Fruit fly (Drosophila melanogaster) whole organism, embryonic: ENCODE data around the gene CG12012.

Experiments used
- Blimp-1 ChIP-seq: fragments of 200-800 bp; sonication (Bioruptor generic); optimal IDR thresholded peaks from 3 replicates; lab custom pipeline; 2018; ENCODE audit warnings: missing biosample characterization, missing genetic modification characterization, mild to moderate bottlenecking, moderate library complexity, missing genetic modification reagents
- CG11504 ChIP-seq: fragments of 200-800 bp; sonication (Bioruptor generic); optimal IDR thresholded peaks from 3 replicates; lab custom pipeline; 2019; ENCODE audit warnings: missing biosample characterization, mild to moderate bottlenecking, missing genetic modification characterization, moderate library complexity
- CG11696 ChIP-seq: fragments of 200-800 bp; sonication (Bioruptor generic); IDR thresholded peaks from 2 replicates; pipeline ENCODE4 v1.3.6; 2022; ENCODE audit warnings: missing biosample characterization, missing genetic modification characterization
- CG12942 ChIP-seq: fragments of 200-800 bp; sonication (Bioruptor generic); optimal IDR thresholded peaks from 3 replicates; lab custom pipeline; 2016; ENCODE audit warnings: missing biosample characterization, missing genetic modification characterization
- CG13775 ChIP-seq: fragments of 200-800 bp; sonication (Bioruptor generic); optimal IDR thresholded peaks from 3 replicates; lab custom pipeline; 2017; ENCODE audit warnings: missing biosample characterization, mild to moderate bottlenecking, missing genetic modification characterization
- CG13894 ChIP-seq: fragments of 200-800 bp; sonication (Bioruptor generic); optimal IDR thresholded peaks from 3 replicates; lab custom pipeline; 2018; ENCODE audit warnings: missing biosample characterization, mild to moderate bottlenecking, missing genetic modification characterization, moderate library complexity
- CG15696 ChIP-seq: fragments of 200-800 bp; sonication (Bioruptor generic); optimal IDR thresholded peaks from 2 replicates; lab custom pipeline; 2019; ENCODE audit warnings: missing biosample characterization, mild to moderate bottlenecking, missing genetic modification characterization, moderate library complexity
- CG2116 ChIP-seq: fragments of 200-800 bp; sonication (Bioruptor generic); optimal IDR thresholded peaks from 3 replicates; lab custom pipeline; 2018; ENCODE audit warnings: missing biosample characterization, mild to moderate bottlenecking, missing genetic modification characterization
- CG31441 ChIP-seq: fragments of 200-800 bp; sonication (Bioruptor generic); IDR thresholded peaks from 2 replicates; pipeline ENCODE4 v1.3.6; 2022; ENCODE audit warnings: missing biosample characterization, missing genetic modification characterization
- CG34224 ChIP-seq: fragments of 200-800 bp; sonication (Bioruptor generic); IDR thresholded peaks from 3 replicates; pipeline ENCODE4 v1.3.6; 2022; ENCODE audit warnings: missing biosample characterization, missing genetic modification characterization; ENCODE audit not compliant: partially characterized antibody
- CG4360 ChIP-seq: fragments of 200-800 bp; sonication (Bioruptor generic); IDR thresholded peaks from 2 replicates; pipeline ENCODE4 v1.3.6; 2022; ENCODE audit warnings: missing biosample characterization, missing genetic modification characterization
- CG4424 ChIP-seq: fragments of 200-800 bp; sonication (Bioruptor generic); optimal IDR thresholded peaks from 3 replicates; lab custom pipeline; 2016; ENCODE audit warnings: missing biosample characterization, missing genetic modification characterization
- CG5180 ChIP-seq: fragments of 200-800 bp; sonication (Bioruptor generic); optimal IDR thresholded peaks from 3 replicates; lab custom pipeline; 2017; ENCODE audit warnings: missing biosample characterization, missing genetic modification characterization, mild to moderate bottlenecking, moderate library complexity, missing genetic modification reagents
- CG6175 ChIP-seq: fragments of 200-800 bp; sonication (Bioruptor generic); IDR thresholded peaks from 3 replicates; pipeline ENCODE4 v1.3.6; 2022; ENCODE audit warnings: missing biosample characterization, missing genetic modification characterization
- CG6813 ChIP-seq: fragments of 200-800 bp; sonication (Bioruptor generic); optimal IDR thresholded peaks from 2 replicates; lab custom pipeline; 2017; ENCODE audit warnings: missing biosample characterization, missing genetic modification characterization, mild to moderate bottlenecking, moderate library complexity, missing genetic modification reagents
- CG9727 ChIP-seq: fragments of 200-800 bp; sonication (Bioruptor generic); optimal IDR thresholded peaks from 3 replicates; lab custom pipeline; 2017; ENCODE audit warnings: missing biosample characterization, mild to moderate bottlenecking, missing genetic modification characterization
- CHES-1-like ChIP-seq: fragments of 200-800 bp; sonication (Bioruptor generic); optimal IDR thresholded peaks from 2 replicates; lab custom pipeline; 2016; ENCODE audit warnings: missing biosample characterization, missing genetic modification characterization
- D ChIP-seq, 2 experiments: fragments of 200-800 bp in 1 of 2; fragments of >200 bp in 1 of 2; sonication (Bioruptor generic) in 1 of 2; optimal IDR thresholded peaks; 2 replicates in 1 of 2; 3 replicates in 1 of 2; lab custom pipeline; 2017; ENCODE audit warnings: mild to moderate bottlenecking in 1 of 2, missing biosample characterization in 1 of 2, missing genetic modification characterization in 1 of 2, missing genetic modification reagents in 1 of 2
- Doc2 ChIP-seq: fragments of 200-800 bp; sonication (Bioruptor generic); IDR thresholded peaks from 2 replicates; pipeline ENCODE4 v1.3.6; 2022; ENCODE audit warnings: missing biosample characterization, missing genetic modification characterization
- Doc3 ChIP-seq: fragments of 200-800 bp; sonication (Bioruptor generic); IDR thresholded peaks from 3 replicates; pipeline ENCODE4 v1.3.6; 2022; ENCODE audit warnings: missing biosample characterization, missing genetic modification characterization; ENCODE audit not compliant: partially characterized antibody
- ERR ChIP-seq: fragments of 200-800 bp; sonication (Bioruptor generic); optimal IDR thresholded peaks from 2 replicates; lab custom pipeline; 2016; ENCODE audit warnings: missing biosample characterization, missing genetic modification characterization
- Fer2 ChIP-seq: fragments of 200-800 bp; sonication (Bioruptor generic); optimal IDR thresholded peaks from 2 replicates; lab custom pipeline; 2018; ENCODE audit warnings: missing biosample characterization, mild to moderate bottlenecking, missing genetic modification characterization, moderate library complexity
- Hr78 ChIP-seq, 2 experiments: fragments of 200-800 bp in 1 of 2; fragments of >200 bp in 1 of 2; sonication (Bioruptor generic) in 1 of 2; optimal IDR thresholded peaks; 2 replicates each; lab custom pipeline; 2017 to 2019; ENCODE audit warnings: missing biosample characterization in 2 of 2, missing genetic modification characterization in 2 of 2, mild to moderate bottlenecking in 1 of 2, moderate library complexity in 1 of 2
- MBD-R2 ChIP-seq: fragments of 200-800 bp; sonication (Bioruptor generic); IDR thresholded peaks from 2 replicates; pipeline ENCODE4 v1.3.6; 2022; ENCODE audit warnings: missing biosample characterization, missing genetic modification characterization
- Optix ChIP-seq: fragments of 200-800 bp; sonication (Bioruptor generic); IDR thresholded peaks from 3 replicates; pipeline ENCODE4 v1.3.6; 2022; ENCODE audit warnings: missing biosample characterization, missing genetic modification characterization
- Sox102F ChIP-seq: fragments of 200-800 bp; sonication (Bioruptor generic); optimal IDR thresholded peaks from 2 replicates; lab custom pipeline; 2018; ENCODE audit warnings: missing biosample characterization, mild to moderate bottlenecking, missing genetic modification characterization, moderate library complexity
- Spps ChIP-seq: fragments of 200-800 bp; sonication (Bioruptor generic); optimal IDR thresholded peaks from 2 replicates; lab custom pipeline; 2018; ENCODE audit warnings: missing biosample characterization, mild to moderate bottlenecking, missing genetic modification characterization
- Vsx1 ChIP-seq: fragments of 200-800 bp; sonication (Bioruptor generic); optimal IDR thresholded peaks from 2 replicates; lab custom pipeline; 2017; ENCODE audit warnings: missing biosample characterization, mild to moderate bottlenecking, missing genetic modification characterization, missing genetic modification reagents
- abd-A ChIP-seq: fragments of 200-800 bp; sonication (Bioruptor generic); optimal IDR thresholded peaks from 3 replicates; lab custom pipeline; 2019; ENCODE audit warnings: missing biosample characterization, mild to moderate bottlenecking, missing genetic modification characterization, moderate library complexity
- ci ChIP-seq: fragments of 200-800 bp; sonication (Bioruptor generic); IDR thresholded peaks from 3 replicates; pipeline ENCODE4 v1.3.6; 2022; ENCODE audit warnings: missing biosample characterization, missing genetic modification characterization
- crol ChIP-seq: fragments of 200-800 bp; sonication (Bioruptor generic); IDR thresholded peaks from 2 replicates; pipeline ENCODE4 v1.3.6; 2022; ENCODE audit warnings: missing biosample characterization, missing genetic modification characterization
- crp ChIP-seq, 2 experiments: fragments of 200-800 bp; sonication (Bioruptor generic); optimal IDR thresholded peaks; 2 replicates in 1 of 2; 3 replicates in 1 of 2; lab custom pipeline; 2017; ENCODE audit warnings: missing biosample characterization in 2 of 2, missing genetic modification characterization in 2 of 2, mild to moderate bottlenecking in 1 of 2, moderate library complexity in 1 of 2
- cwo ChIP-seq: fragments of 200-800 bp; sonication (Bioruptor generic); optimal IDR thresholded peaks from 3 replicates; lab custom pipeline; 2017; ENCODE audit warnings: missing biosample characterization, missing genetic modification characterization, mild to moderate bottlenecking, moderate library complexity, missing genetic modification reagents
- en ChIP-seq: fragments of 200-800 bp; sonication (Bioruptor generic); optimal IDR thresholded peaks from 2 replicates; lab custom pipeline; 2016; ENCODE audit warnings: missing biosample characterization, missing genetic modification characterization
- gcm ChIP-seq: fragments of 200-800 bp; sonication (Bioruptor generic); optimal IDR thresholded peaks from 2 replicates; lab custom pipeline; 2019; ENCODE audit warnings: missing biosample characterization, mild to moderate bottlenecking, missing genetic modification characterization, moderate library complexity
- gcm2 ChIP-seq: fragments of 200-800 bp; sonication (Bioruptor generic); optimal IDR thresholded peaks from 2 replicates; lab custom pipeline; 2016; ENCODE audit warnings: missing biosample characterization, missing genetic modification characterization
- gsb-n ChIP-seq: fragments of 200-800 bp; sonication (Bioruptor generic); optimal IDR thresholded peaks from 3 replicates; lab custom pipeline; 2018; ENCODE audit warnings: missing biosample characterization, mild to moderate bottlenecking, missing genetic modification characterization
- ind ChIP-seq: fragments of 200-800 bp; sonication (Bioruptor generic); optimal IDR thresholded peaks from 3 replicates; lab custom pipeline; 2016; ENCODE audit warnings: missing biosample characterization, missing genetic modification characterization
- kah ChIP-seq: fragments of 200-800 bp; sonication (Bioruptor generic); optimal IDR thresholded peaks from 2 replicates; lab custom pipeline; 2018; ENCODE audit warnings: missing biosample characterization, mild to moderate bottlenecking, missing genetic modification characterization
- kni ChIP-seq: fragments of 200-800 bp; sonication (Bioruptor generic); optimal IDR thresholded peaks from 3 replicates; lab custom pipeline; 2017; ENCODE audit warnings: mild to moderate bottlenecking, missing biosample characterization, missing genetic modification reagents, missing genetic modification characterization
- peb ChIP-seq: fragments of 200-800 bp; sonication (Bioruptor generic); IDR thresholded peaks from 2 replicates; pipeline ENCODE4 v1.3.6; 2022; ENCODE audit warnings: missing biosample characterization, missing genetic modification characterization
- rib ChIP-seq: fragments of 200-800 bp; sonication (Bioruptor generic); IDR thresholded peaks from 2 replicates; pipeline ENCODE4 v1.3.6; 2022; ENCODE audit warnings: missing biosample characterization, missing genetic modification characterization
- sd ChIP-seq: fragments of 200-800 bp; sonication (Bioruptor generic); optimal IDR thresholded peaks from 3 replicates; lab custom pipeline; 2018; ENCODE audit warnings: missing biosample characterization, mild to moderate bottlenecking, missing genetic modification characterization, moderate library complexity
- sens ChIP-seq: fragments of 200-800 bp; sonication (Bioruptor generic); peaks from one replicate; lab custom pipeline; 2016; ENCODE audit warnings: missing biosample characterization, missing genetic modification characterization
- slp2 ChIP-seq: fragments of 200-800 bp; sonication (Bioruptor generic); optimal IDR thresholded peaks from 2 replicates; lab custom pipeline; 2016; ENCODE audit warnings: missing biosample characterization, missing genetic modification characterization
- unpg ChIP-seq: fragments of 200-800 bp; sonication (Bioruptor generic); optimal IDR thresholded peaks from 3 replicates; lab custom pipeline; 2018; ENCODE audit warnings: missing biosample characterization, mild to moderate bottlenecking, missing genetic modification characterization, moderate library complexity
- wdn ChIP-seq: fragments of 200-800 bp; sonication (Bioruptor generic); IDR thresholded peaks from 2 replicates; pipeline ENCODE4 v1.3.6; 2022; ENCODE audit warnings: missing biosample characterization, missing genetic modification characterization
- zen ChIP-seq: fragments of 200-800 bp; sonication (Bioruptor generic); optimal IDR thresholded peaks from 3 replicates; lab custom pipeline; 2018; ENCODE audit warnings: missing biosample characterization, mild to moderate bottlenecking, missing genetic modification characterization, moderate library complexity
- zen2 ChIP-seq: fragments of 200-800 bp; sonication (Bioruptor generic); IDR thresholded peaks from 3 replicates; pipeline ENCODE4 v1.3.6; 2022; ENCODE audit warnings: missing biosample characterization, missing genetic modification characterization; ENCODE audit not compliant: partially characterized antibody

Gene CG12012

dm6 chr3L:3397309-3397821, 20.8 kb downstream of the CG12012 start (continued):
- TF ChIP-seq Vsx1 (GFP tag; lab: Kevin White, UChicago) (no peak), Doc3 (GFP tag; lab: Robert Waterston, UW) (no peak), gcm2 (GFP tag; lab: Kevin White, UChicago) (no peak), Doc2 (GFP tag; lab: Robert Waterston, UW) (no peak), CG13894 (tag; lab: Kevin White, UChicago) (peak; percentile 97), slp2 (no peak), en (GFP tag; lab: Kevin White, UChicago) (no peak), wdn (GFP tag; lab: Robert Waterston, UW) (no peak), crol (GFP tag; lab: Robert Waterston, UW) (peak; percentile 52; the same call in 1 of the 2 replicates), gcm (GFP tag; lab: Kevin White, UChicago) (no peak), peb (GFP tag; lab: Robert Waterston, UW) (no peak), CG5180 (GFP tag; lab: Kevin White, UChicago) (no peak), crp (GFP tag; optimal IDR thresholded peaks at IDR 0.05; lab: Kevin White, UChicago) (no peak), CG4360 (GFP tag; lab: Robert Waterston, UW) (peak; percentile 60; the same call in 1 of the 2 replicates), kah (GFP tag; lab: Kevin White, UChicago) (no peak), Hr78 (GFP tag; optimal IDR thresholded peaks at IDR 0.05; lab: Kevin White, UChicago) (peak in 1 of 2 experiments; percentile 65), cwo (GFP tag; lab: Kevin White, UChicago) (peak; percentile 33), CG11504 (tag; lab: Kevin White, UChicago) (peak; percentile 24), ind (GFP tag; lab: Kevin White, UChicago) (no peak), Spps (tag; lab: Kevin White, UChicago) (no peak), Fer2 (tag; lab: Kevin White, UChicago) (no peak), CG6175 (GFP tag; lab: Robert Waterston, UW) (0 out of 3 replicates have a peak, but pooled peaks have one; percentile 4), CG11696 (GFP tag; lab: Robert Waterston, UW) (no peak), kni (GFP tag; lab: Kevin White, UChicago) (peak; percentile 36), CG2116 (GFP tag; lab: Kevin White, UChicago) (no peak), gsb-n (tag; lab: Kevin White, UChicago) (no peak), CG31441 (no peak), ci (no peak), sd (tag; lab: Kevin White, UChicago) (peak; percentile 61), CG12942 (no peak), MBD-R2 (GFP tag; lab: Robert Waterston, UW) (no peak), rib (GFP tag; lab: Robert Waterston, UW) (no peak), CHES-1-like (GFP tag; lab: Kevin White, UChicago) (no peak), CG34224 (GFP tag; lab: Robert Waterston, UW) (no peak), CG6813 (GFP tag; lab: Kevin White, UChicago) (no peak), ERR (no peak), Optix (no peak), abd-A (tag; lab: Kevin White, UChicago) (no peak)

- peak; percentile 25 for TF ChIP-seq unpg (GFP tag; lab: Kevin White, UChicago)
- TF ChIP-seq Blimp-1 (GFP tag; lab: Kevin White, UChicago), result peak; percentile 1
- TF ChIP-seq D (optimal IDR thresholded peaks at IDR 0.05; lab: Kevin White, UChicago), result no peak
- TF ChIP-seq D (GFP tag; optimal IDR thresholded peaks at IDR 0.05; lab: Kevin White, UChicago), result peak; percentile 35
- TF ChIP-seq sens (GFP tag; lab: Kevin White, UChicago), result peak; percentile 83
- no peak for TF ChIP-seq Sox102F (GFP tag; lab: Kevin White, UChicago)
- TF ChIP-seq zen2 (GFP tag; lab: Robert Waterston, UW), result no peak
- TF ChIP-seq CG15696, result peak; percentile 63
- TF ChIP-seq CG9727 (GFP tag; lab: Kevin White, UChicago), result peak; percentile 50
- peak; percentile 5 for TF ChIP-seq CG13775 (GFP tag; lab: Kevin White, UChicago)
- TF ChIP-seq CG4424 (GFP tag; lab: Kevin White, UChicago), result peak; percentile 39
- TF ChIP-seq zen, result peak; percentile 28
Observed at dm6 chr3L:3397849-3398248, 21.3 kb downstream of the CG12012 start.
